Worm (Caenorhabditis elegans) whole organism, young adult: ENCODE data around the gene F09F7.5.

ENCODE experiments used
- B0035.1 ChIP-seq: sonication (generic microtip); optimal IDR thresholded peaks from 2 replicates; lab custom pipeline; 2016; ENCODE audit warnings: missing genetic modification characterization, mild to moderate bottlenecking, missing compliant biosample characterization, missing genotype, missing genetic modification reagents
- B0336.3 ChIP-seq: fragments of 200-800 bp; sonication (Bioruptor generic); IDR thresholded peaks from 2 replicates; pipeline ENCODE4 v1.3.6; 2022; ENCODE audit warnings: missing genetic modification characterization, missing compliant biosample characterization
- D2030.7 ChIP-seq: fragments of 200-800 bp; sonication (Bioruptor generic); IDR thresholded peaks from 2 replicates; pipeline ENCODE4 v1.3.6; 2022; ENCODE audit warnings: missing genetic modification reagents, missing genetic modification characterization, missing compliant biosample characterization
- F10E7.11 ChIP-seq: sonication (generic microtip); optimal IDR thresholded peaks from 2 replicates; lab custom pipeline; 2017; ENCODE audit warnings: mild to moderate bottlenecking, missing genetic modification characterization, moderate library complexity, missing compliant biosample characterization
- F33H1.4 ChIP-seq: fragments of 200-800 bp; sonication (Bioruptor generic); IDR thresholded peaks from 2 replicates; pipeline ENCODE4 v1.3.6; 2022; ENCODE audit warnings: missing genetic modification reagents, missing genetic modification characterization, missing compliant biosample characterization
- F52B5.7 ChIP-seq: sonication (generic microtip); optimal IDR thresholded peaks from 2 replicates; lab custom pipeline; 2016; ENCODE audit warnings: mild to moderate bottlenecking, missing genetic modification characterization, missing compliant biosample characterization
- T26A5.8 ChIP-seq: sonication (generic microtip); optimal IDR thresholded peaks from 2 replicates; lab custom pipeline; 2016; ENCODE audit warnings: missing genetic modification characterization, missing compliant biosample characterization
- Y53G8AR.9 ChIP-seq: fragments of 200-800 bp; sonication (Bioruptor generic); conservative IDR thresholded peaks from 2 replicates; pipeline ENCODE4 v1.3.6; 2022; ENCODE audit warnings: missing genetic modification reagents, missing genetic modification characterization, missing compliant biosample characterization
- Y95B8A.8 ChIP-seq: fragments of 200-800 bp; sonication (Bioruptor generic); IDR thresholded peaks from 2 replicates; pipeline ENCODE4 v1.3.6; 2022; ENCODE audit warnings: missing genetic modification reagents, missing genetic modification characterization, missing compliant biosample characterization
- ZK185.1 ChIP-seq: sonication (generic microtip); optimal IDR thresholded peaks from 2 replicates; lab custom pipeline; 2016; ENCODE audit warnings: mild to moderate bottlenecking, missing genetic modification characterization, missing compliant biosample characterization; ENCODE audit not compliant: poor library complexity, severe bottlenecking
- ama-1 ChIP-seq, 3 experiments: fragments of 150-350 bp in 1 of 3; sonication (generic microtip) in 2 of 3; optimal IDR thresholded peaks; 2 replicates each; lab custom pipeline; 2014 to 2018; ENCODE audit warnings: missing biosample characterization in 2 of 3, missing genetic modification characterization in 2 of 3, missing genetic modification reagents in 2 of 3
- aptf-3 ChIP-seq: fragments of 200-800 bp; sonication (Bioruptor generic); IDR thresholded peaks from 2 replicates; pipeline ENCODE4 v1.3.6; 2022; ENCODE audit warnings: missing genetic modification characterization, missing compliant biosample characterization
- atf-7 ChIP-seq: sonication (generic microtip); optimal IDR thresholded peaks from 2 replicates; lab custom pipeline; 2017; ENCODE audit warnings: mild to moderate bottlenecking, missing genetic modification characterization, missing compliant biosample characterization
- athp-1 ChIP-seq: sonication (generic microtip); optimal IDR thresholded peaks from 2 replicates; lab custom pipeline; 2017; ENCODE audit warnings: mild to moderate bottlenecking, missing genetic modification characterization, missing compliant biosample characterization
- attf-3 ChIP-seq: fragments of 200-800 bp; sonication (Bioruptor generic); conservative IDR thresholded peaks from 2 replicates; pipeline ENCODE4 v1.3.6; 2022; ENCODE audit warnings: missing genetic modification reagents, missing genetic modification characterization, missing compliant biosample characterization
- bed-2 ChIP-seq: fragments of 200-800 bp; sonication (Bioruptor generic); IDR thresholded peaks from 2 replicates; pipeline ENCODE4 v1.3.6; 2022; ENCODE audit warnings: missing genetic modification reagents, missing genetic modification characterization, missing compliant biosample characterization
- cebp-2 ChIP-seq: fragments of 200-800 bp; sonication (Bioruptor generic); IDR thresholded peaks from 2 replicates; pipeline ENCODE4 v1.3.6; 2022; ENCODE audit warnings: missing genetic modification characterization, missing compliant biosample characterization
- ceh-58 ChIP-seq: fragments of 200-800 bp; sonication (Bioruptor generic); IDR thresholded peaks from 2 replicates; pipeline ENCODE4 v1.3.6; 2022; ENCODE audit warnings: missing genetic modification characterization, missing compliant biosample characterization
- ceh-91 ChIP-seq: fragments of 200-800 bp; sonication (Bioruptor generic); IDR thresholded peaks from 2 replicates; pipeline ENCODE4 v1.3.6; 2022; ENCODE audit warnings: missing genetic modification reagents, missing genetic modification characterization, missing compliant biosample characterization
- dpff-1 ChIP-seq: sonication (generic microtip); optimal IDR thresholded peaks from 2 replicates; lab custom pipeline; 2017; ENCODE audit warnings: mild to moderate bottlenecking, missing genetic modification characterization, missing compliant biosample characterization
- dpl-1 ChIP-seq: fragments of 150-350 bp; optimal IDR thresholded peaks from 2 replicates; lab custom pipeline; 2014; ENCODE audit warnings: missing biosample characterization, missing genetic modification reagents, missing genetic modification characterization
- efl-1 ChIP-seq: fragments of 150-350 bp; optimal IDR thresholded peaks from 2 replicates; lab custom pipeline; 2014; ENCODE audit warnings: missing biosample characterization, missing genetic modification reagents, missing genetic modification characterization
- egl-44 ChIP-seq: fragments of 200-800 bp; sonication (Bioruptor generic); IDR thresholded peaks from 2 replicates; pipeline ENCODE4 v1.3.6; 2022; ENCODE audit warnings: missing genetic modification reagents, missing genetic modification characterization, missing compliant biosample characterization
- ekl-4 ChIP-seq: fragments of 200-800 bp; sonication (Bioruptor generic); IDR thresholded peaks from 2 replicates; pipeline ENCODE4 v1.3.6; 2022; ENCODE audit warnings: missing genetic modification reagents, missing genetic modification characterization, missing compliant biosample characterization
- him-1 ChIP-seq: sonication (generic microtip); optimal IDR thresholded peaks from 2 replicates; lab custom pipeline; 2016; ENCODE audit warnings: missing genotype, missing genetic modification reagents, missing genetic modification characterization, missing compliant biosample characterization
- hmg-1.2 ChIP-seq: fragments of 200-800 bp; sonication (Bioruptor generic); IDR thresholded peaks from 2 replicates; pipeline ENCODE4 v1.3.6; 2022; ENCODE audit warnings: missing genetic modification reagents, missing genetic modification characterization, missing compliant biosample characterization
- lag-1 ChIP-seq: fragments of 200-800 bp; sonication (Bioruptor generic); IDR thresholded peaks from 2 replicates; pipeline ENCODE4 v1.3.6; 2022; ENCODE audit warnings: missing genetic modification reagents, missing genetic modification characterization, missing compliant biosample characterization
- let-526 ChIP-seq: fragments of 200-800 bp; sonication (Bioruptor generic); IDR thresholded peaks from 2 replicates; pipeline ENCODE4 v1.3.6; 2022; ENCODE audit warnings: missing genetic modification reagents, missing genetic modification characterization, missing compliant biosample characterization
- let-607 ChIP-seq, 2 experiments: fragments of 200-800 bp in 1 of 2; sonication (Bioruptor generic) in 1 of 2; sonication (generic microtip) in 1 of 2; optimal IDR thresholded peaks; 2 replicates each; lab custom pipeline; 2016 to 2018; ENCODE audit warnings: mild to moderate bottlenecking in 2 of 2, missing compliant biosample characterization in 2 of 2, missing genetic modification characterization in 2 of 2, moderate library complexity in 2 of 2, missing genotype in 1 of 2
- lin-35 ChIP-seq, 3 experiments: fragments of 150-350 bp in 2 of 3; sonication (generic microtip) in 1 of 3; optimal IDR thresholded peaks; 2 replicates each; lab custom pipeline; 2014 to 2018; ENCODE audit warnings: missing biosample characterization in 3 of 3, missing genetic modification characterization in 3 of 3, missing genetic modification reagents in 3 of 3
- lin-54 ChIP-seq: fragments of 200-800 bp; sonication (Bioruptor generic); optimal IDR thresholded peaks from 2 replicates; lab custom pipeline; 2018; ENCODE audit warnings: mild to moderate bottlenecking, missing genetic modification characterization, missing compliant biosample characterization
- lir-1 ChIP-seq: fragments of 200-800 bp; sonication (Bioruptor generic); conservative IDR thresholded peaks from 2 replicates; pipeline ENCODE4 v1.3.6; 2022; ENCODE audit warnings: missing genetic modification reagents, missing genetic modification characterization, missing compliant biosample characterization
- lsl-1 ChIP-seq: fragments of 200-800 bp; sonication (Bioruptor generic); optimal IDR thresholded peaks from 2 replicates; lab custom pipeline; 2018; ENCODE audit warnings: mild to moderate bottlenecking, missing genetic modification characterization, moderate library complexity, missing compliant biosample characterization
- madf-10 ChIP-seq: sonication (generic microtip); optimal IDR thresholded peaks from 2 replicates; lab custom pipeline; 2016; ENCODE audit warnings: mild to moderate bottlenecking, missing genetic modification characterization, missing compliant biosample characterization
- madf-8 ChIP-seq: fragments of 200-800 bp; sonication (Bioruptor generic); conservative IDR thresholded peaks from 2 replicates; pipeline ENCODE4 v1.3.6; 2022; ENCODE audit warnings: missing genetic modification reagents, missing genetic modification characterization, missing compliant biosample characterization
- nfya-2 ChIP-seq: fragments of 200-800 bp; sonication (Bioruptor generic); IDR thresholded peaks from 2 replicates; pipeline ENCODE4 v1.3.6; 2022; ENCODE audit warnings: missing genetic modification reagents, missing genetic modification characterization, missing compliant biosample characterization
- nfyb-1 ChIP-seq: fragments of 200-800 bp; sonication (Bioruptor generic); IDR thresholded peaks from 2 replicates; pipeline ENCODE4 v1.3.6; 2022; ENCODE audit warnings: missing genetic modification reagents, missing genetic modification characterization, missing compliant biosample characterization
- nhr-80 ChIP-seq: sonication (generic microtip); optimal IDR thresholded peaks from 2 replicates; lab custom pipeline; 2016; ENCODE audit warnings: missing genetic modification characterization, missing compliant biosample characterization
- pha-4 ChIP-seq: fragments of 150-350 bp; sonication (generic microtip); optimal IDR thresholded peaks from 2 replicates; lab custom pipeline; 2014; ENCODE audit warnings: missing biosample characterization, missing genetic modification reagents, missing genetic modification characterization
- rec-8 ChIP-seq, 2 experiments: sonication (generic microtip); optimal IDR thresholded peaks; 2 replicates each; lab custom pipeline; 2016; ENCODE audit warnings: mild to moderate bottlenecking in 2 of 2, missing genetic modification characterization in 2 of 2, missing genetic modification reagents in 2 of 2, missing genotype in 2 of 2, missing biosample characterization in 1 of 2, missing compliant biosample characterization in 1 of 2, moderate library complexity in 1 of 2
- rpc-1 ChIP-seq, 2 experiments: fragments of 150-350 bp in 1 of 2; sonication (generic microtip) in 1 of 2; optimal IDR thresholded peaks; 2 replicates each; lab custom pipeline; 2014 to 2018; ENCODE audit warnings: missing biosample characterization in 1 of 2, missing genetic modification characterization in 1 of 2, missing genetic modification reagents in 1 of 2, missing genotype in 1 of 2
- sea-2 ChIP-seq: fragments of 200-800 bp; sonication (Bioruptor generic); IDR thresholded peaks from 2 replicates; pipeline ENCODE4 v1.3.6; 2022; ENCODE audit warnings: missing genetic modification characterization, missing compliant biosample characterization
- tbx-9 ChIP-seq: sonication (generic microtip); optimal IDR thresholded peaks from 2 replicates; lab custom pipeline; 2016; ENCODE audit warnings: borderline replicate concordance, missing genetic modification characterization, inconsistent platforms, missing compliant biosample characterization
- tlf-1 ChIP-seq: fragments of 200-800 bp; sonication (Bioruptor generic); optimal IDR thresholded peaks from 2 replicates; lab custom pipeline; 2018; ENCODE audit warnings: mild to moderate bottlenecking, missing genetic modification characterization, missing compliant biosample characterization
- unc-130 ChIP-seq: sonication (generic microtip); optimal IDR thresholded peaks from 2 replicates; lab custom pipeline; 2016; ENCODE audit warnings: missing genetic modification reagents, missing genetic modification characterization, missing compliant biosample characterization
- zfh-2 ChIP-seq: fragments of 200-800 bp; sonication (Bioruptor generic); conservative IDR thresholded peaks from 2 replicates; pipeline ENCODE4 v1.3.6; 2022; ENCODE audit warnings: missing genetic modification reagents, missing genetic modification characterization, missing compliant biosample characterization
- ztf-6 ChIP-seq: fragments of 200-800 bp; sonication (Bioruptor generic); IDR thresholded peaks from 2 replicates; pipeline ENCODE4 v1.3.6; 2022; ENCODE audit warnings: missing genetic modification reagents, missing genetic modification characterization, missing compliant biosample characterization

F09F7.5 gene

ce11 chrIII:5554884-5555500 lies 8.2 kb downstream of the F09F7.5 start, which contains the start of the genes nmad-1 and hach-1 (continued):
- peak; percentile 21 for TF ChIP-seq unc-130
- TF ChIP-seq B0035.1: no peak
- TF ChIP-seq lsl-1 (GFP tag; lab: Kevin White, UChicago): peak; percentile 58
- TF ChIP-seq sea-2: no peak
- peak; percentile 64; the same call in 1 of the 2 replicates for TF ChIP-seq D2030.7 (GFP tag; lab: Robert Waterston, UW)
- TF ChIP-seq F10E7.11 (tag; lab: Kevin White, UChicago): peak; percentile 19
- TF ChIP-seq let-526 (GFP tag; lab: Robert Waterston, UW): no peak
- no peak for TF ChIP-seq atf-7 (tag; lab: Kevin White, UChicago)
- no peak for TF ChIP-seq ztf-6 (GFP tag; lab: Robert Waterston, UW)
- TF ChIP-seq attf-3: peak; percentile 53; the same call in 1 of the 2 replicates
- no peak for TF ChIP-seq tbx-9 (tag; lab: Kevin White, UChicago)
- no peak for TF ChIP-seq dpff-1 (tag; lab: Kevin White, UChicago)
- no peak for TF ChIP-seq T26A5.8 (tag; lab: Kevin White, UChicago)
- peak; percentile 24 for TF ChIP-seq nhr-80 (tag; lab: Kevin White, UChicago)
- TF ChIP-seq rec-8 (tag; optimal IDR thresholded peaks at IDR 0.05; lab: Kevin White, UChicago): peak; percentile 28 to 45
- no peak for TF ChIP-seq lag-1 (GFP tag; lab: Robert Waterston, UW)
- peak; percentile 28 for TF ChIP-seq athp-1
- TF ChIP-seq ceh-58 (GFP tag; lab: Robert Waterston, UW): no peak
- TF ChIP-seq Y53G8AR.9 (GFP tag; lab: Robert Waterston, UW): no peak
- peak; percentile 67 for TF ChIP-seq B0336.3 (GFP tag; lab: Robert Waterston, UW)
- TF ChIP-seq egl-44 (GFP tag; lab: Robert Waterston, UW): peak; percentile 57; the same call in 1 of the 2 replicates
- TF ChIP-seq madf-8 (GFP tag; lab: Robert Waterston, UW): peak; percentile 37; the same call in 1 of the 2 replicates
- TF ChIP-seq zfh-2 (GFP tag; lab: Robert Waterston, UW): 0 out of 2 replicates have a peak, but pooled peaks have one; percentile 10
- no peak for TF ChIP-seq pha-4
- TF ChIP-seq ZK185.1 (tag; lab: Kevin White, UChicago): peak; percentile 87
- no peak for TF ChIP-seq ceh-91 (GFP tag; lab: Robert Waterston, UW)
- TF ChIP-seq F33H1.4 (GFP tag; lab: Robert Waterston, UW): peak; percentile 62
- TF ChIP-seq ama-1 (optimal IDR thresholded peaks at IDR 0.05; lab: Kevin White, UChicago): no peak
- peak in 1 of 2 experiments; percentile 31 for TF ChIP-seq ama-1 (GFP tag; optimal IDR thresholded peaks at IDR 0.05; lab: Kevin White, UChicago)
- TF ChIP-seq nfyb-1 (GFP tag; lab: Robert Waterston, UW): peak; percentile 77; the same call in 1 of the 2 replicates
- peak; percentile 19 for TF ChIP-seq F52B5.7
- peak; percentile 43 for TF ChIP-seq rpc-1 (optimal IDR thresholded peaks at IDR 0.05; lab: Kevin White, UChicago)
- TF ChIP-seq rpc-1 (tag; optimal IDR thresholded peaks at IDR 0.05; lab: Kevin White, UChicago): no peak
- TF ChIP-seq dpl-1 (GFP tag; lab: Kevin White, UChicago): no peak
- peak; percentile 38 for TF ChIP-seq tlf-1 (GFP tag; lab: Kevin White, UChicago)
- TF ChIP-seq lin-35 (GFP tag; optimal IDR thresholded peaks at IDR 0.05; lab: Kevin White, UChicago): peak in 2 of 3 experiments; percentile 60 to 75
- TF ChIP-seq lin-54 (GFP tag; lab: Kevin White, UChicago): peak; percentile 81
- TF ChIP-seq efl-1 (GFP tag; lab: Kevin White, UChicago): peak; percentile 36
- TF ChIP-seq lir-1 (GFP tag; lab: Robert Waterston, UW): peak; percentile 37; the same call in 1 of the 2 replicates
- no peak for TF ChIP-seq aptf-3
- peak; percentile 5 for TF ChIP-seq him-1 (tag; lab: Kevin White, UChicago)
- TF ChIP-seq bed-2 (GFP tag; lab: Robert Waterston, UW): no peak
- TF ChIP-seq nfya-2 (GFP tag; lab: Robert Waterston, UW): no peak
- TF ChIP-seq hmg-1.2 (GFP tag; lab: Robert Waterston, UW): peak; percentile 58
- peak; percentile 43 for TF ChIP-seq madf-10
- no peak for TF ChIP-seq Y95B8A.8
- TF ChIP-seq cebp-2 (GFP tag; lab: Robert Waterston, UW): no peak
- TF ChIP-seq let-607 (tag; optimal IDR thresholded peaks at IDR 0.05; lab: Kevin White, UChicago): peak; percentile 14 to 58
- peak; percentile 90 for TF ChIP-seq ekl-4 (GFP tag; lab: Robert Waterston, UW)
